Fruit fly (Drosophila melanogaster) whole organism, embryonic: ENCODE data around the gene CG34305.
A peak's percentile ranks its signal among the peaks of the same experiment; 100 is the strongest.

Experiments
- Asciz ChIP-seq: fragments of 200-800 bp; sonication (Bioruptor generic); optimal IDR thresholded peaks from 2 replicates; lab custom pipeline; 2017; ENCODE audit warnings: missing biosample characterization, mild to moderate bottlenecking, missing genetic modification characterization, missing genetic modification reagents
- B-H1 ChIP-seq: fragments of 200-800 bp; sonication (Bioruptor generic); IDR thresholded peaks from 3 replicates; pipeline ENCODE4 v1.3.6; 2022; ENCODE audit warnings: missing biosample characterization, missing genetic modification characterization
- BtbVII ChIP-seq: fragments of 200-800 bp; sonication (Bioruptor generic); optimal IDR thresholded peaks from 3 replicates; lab custom pipeline; 2017; ENCODE audit warnings: missing biosample characterization, mild to moderate bottlenecking, missing genetic modification characterization
- CG10366 ChIP-seq: fragments of 200-800 bp; sonication (Bioruptor generic); IDR thresholded peaks from 2 replicates; pipeline ENCODE4 v1.3.6; 2022; ENCODE audit warnings: missing biosample characterization, missing genetic modification characterization
- CG10654 ChIP-seq: fragments of 200-800 bp; sonication (Bioruptor generic); optimal IDR thresholded peaks from 2 replicates; lab custom pipeline; 2016; ENCODE audit warnings: missing biosample characterization, missing genetic modification characterization
- CG10959 ChIP-seq: fragments of 200-800 bp; sonication (Bioruptor generic); IDR thresholded peaks from 2 replicates; pipeline ENCODE4 v1.3.6; 2022; ENCODE audit warnings: missing biosample characterization, missing genetic modification characterization
- CG11398 ChIP-seq: fragments of 200-800 bp; sonication (Bioruptor generic); optimal IDR thresholded peaks from 2 replicates; lab custom pipeline; 2016; ENCODE audit warnings: missing biosample characterization, missing genetic modification characterization
- CG12155 ChIP-seq: fragments of 200-800 bp; sonication (Bioruptor generic); optimal IDR thresholded peaks from 3 replicates; lab custom pipeline; 2016; ENCODE audit warnings: missing biosample characterization, missing genetic modification characterization
- CG13424 ChIP-seq: fragments of 200-800 bp; sonication (Bioruptor generic); optimal IDR thresholded peaks from 2 replicates; lab custom pipeline; 2019; ENCODE audit warnings: missing biosample characterization, mild to moderate bottlenecking, missing genetic modification characterization, moderate library complexity
- CG15696 ChIP-seq: fragments of 200-800 bp; sonication (Bioruptor generic); optimal IDR thresholded peaks from 2 replicates; lab custom pipeline; 2019; ENCODE audit warnings: missing biosample characterization, mild to moderate bottlenecking, missing genetic modification characterization, moderate library complexity
- CG17328 ChIP-seq: fragments of 200-800 bp; sonication (Bioruptor generic); IDR thresholded peaks from 2 replicates; pipeline ENCODE4 v1.3.6; 2022; ENCODE audit warnings: missing biosample characterization, missing genetic modification characterization
- CG2202 ChIP-seq: fragments of 200-800 bp; sonication (Bioruptor generic); optimal IDR thresholded peaks from 2 replicates; lab custom pipeline; 2018; ENCODE audit warnings: missing biosample characterization, mild to moderate bottlenecking, missing genetic modification characterization
- CG31224 ChIP-seq: fragments of 200-800 bp; sonication (Bioruptor generic); IDR thresholded peaks from 2 replicates; pipeline ENCODE4 v1.3.6; 2022; ENCODE audit warnings: missing biosample characterization, missing genetic modification characterization
- CG3163 ChIP-seq: fragments of 200-800 bp; sonication (Bioruptor generic); optimal IDR thresholded peaks from 3 replicates; lab custom pipeline; 2016; ENCODE audit warnings: missing biosample characterization, missing genetic modification characterization
- CG3281 ChIP-seq: fragments of 200-800 bp; sonication (Bioruptor generic); optimal IDR thresholded peaks from 3 replicates; lab custom pipeline; 2017; ENCODE audit warnings: missing biosample characterization, mild to moderate bottlenecking, missing genetic modification characterization
- CG4424 ChIP-seq: fragments of 200-800 bp; sonication (Bioruptor generic); optimal IDR thresholded peaks from 3 replicates; lab custom pipeline; 2016; ENCODE audit warnings: missing biosample characterization, missing genetic modification characterization
- CG4617 ChIP-seq: fragments of 200-800 bp; sonication (Bioruptor generic); optimal IDR thresholded peaks from 3 replicates; lab custom pipeline; 2016; ENCODE audit warnings: missing biosample characterization, missing genetic modification characterization, borderline replicate concordance
- CG7372 ChIP-seq: fragments of 200-800 bp; sonication (Bioruptor generic); IDR thresholded peaks from 2 replicates; pipeline ENCODE4 v1.3.6; 2022; ENCODE audit warnings: missing biosample characterization, missing genetic modification characterization
- CG8388 ChIP-seq: fragments of 200-800 bp; sonication (Bioruptor generic); optimal IDR thresholded peaks from 2 replicates; lab custom pipeline; 2019; ENCODE audit warnings: missing biosample characterization, mild to moderate bottlenecking, missing genetic modification characterization, moderate library complexity
- CG9797 ChIP-seq: fragments of 200-800 bp; sonication (Bioruptor generic); optimal IDR thresholded peaks from 3 replicates; lab custom pipeline; 2018; ENCODE audit warnings: missing biosample characterization, mild to moderate bottlenecking, missing genetic modification characterization
- CG9932 ChIP-seq: fragments of 200-800 bp; sonication (Bioruptor generic); IDR thresholded peaks from 2 replicates; pipeline ENCODE4 v1.3.6; 2022; ENCODE audit warnings: missing biosample characterization, missing genetic modification characterization
- CrebB ChIP-seq: fragments of 200-800 bp; sonication (Bioruptor generic); optimal IDR thresholded peaks from 3 replicates; lab custom pipeline; 2018; ENCODE audit warnings: missing biosample characterization, mild to moderate bottlenecking, missing genetic modification characterization
- Deaf1 ChIP-seq: fragments of 200-800 bp; optimal IDR thresholded peaks from 3 replicates; lab custom pipeline; 2019; ENCODE audit warnings: missing biosample characterization, mild to moderate bottlenecking, missing genetic modification characterization, moderate library complexity
- E2f2 ChIP-seq: fragments of 200-800 bp; sonication (Bioruptor generic); IDR thresholded peaks from 2 replicates; pipeline ENCODE4 v1.3.6; 2022; ENCODE audit warnings: missing biosample characterization, missing genetic modification characterization
- GATAe ChIP-seq: fragments of 200-800 bp; sonication (Bioruptor generic); conservative IDR thresholded peaks from 2 replicates; pipeline ENCODE4 v1.3.6; 2022; ENCODE audit warnings: missing biosample characterization, missing genetic modification characterization
- HLH54F ChIP-seq: fragments of 200-800 bp; sonication (Bioruptor generic); optimal IDR thresholded peaks from 3 replicates; lab custom pipeline; 2016; ENCODE audit warnings: missing biosample characterization, missing genetic modification characterization
- HmgD ChIP-seq: fragments of 200-800 bp; sonication (Bioruptor generic); optimal IDR thresholded peaks from 3 replicates; lab custom pipeline; 2016; ENCODE audit warnings: missing biosample characterization, missing genetic modification characterization
- Kr ChIP-seq: fragments of 200-800 bp; sonication (Bioruptor generic); optimal IDR thresholded peaks from 2 replicates; lab custom pipeline; 2017; ENCODE audit warnings: missing biosample characterization, mild to moderate bottlenecking, missing genetic modification characterization
- Mes4 ChIP-seq: fragments of 200-800 bp; sonication (Bioruptor generic); optimal IDR thresholded peaks from 2 replicates; lab custom pipeline; 2016; ENCODE audit warnings: missing biosample characterization, missing genetic modification characterization
- NC2β ChIP-seq: fragments of 200-800 bp; sonication (Bioruptor generic); optimal IDR thresholded peaks from 2 replicates; lab custom pipeline; 2016; ENCODE audit warnings: missing biosample characterization, missing genetic modification characterization
- Rx ChIP-seq: fragments of 200-800 bp; sonication (Bioruptor generic); IDR thresholded peaks from 2 replicates; pipeline ENCODE4 v1.3.6; 2022; ENCODE audit warnings: missing biosample characterization, missing genetic modification characterization
- Ssrp ChIP-seq: fragments of 200-800 bp; sonication (Bioruptor generic); optimal IDR thresholded peaks from 2 replicates; lab custom pipeline; 2018; ENCODE audit warnings: missing biosample characterization, mild to moderate bottlenecking, missing genetic modification characterization, moderate library complexity
- ab ChIP-seq: fragments of 200-800 bp; sonication (Bioruptor generic); optimal IDR thresholded peaks from 2 replicates; lab custom pipeline; 2016; ENCODE audit warnings: missing biosample characterization, missing genetic modification characterization
- abd-A ChIP-seq: fragments of 200-800 bp; sonication (Bioruptor generic); optimal IDR thresholded peaks from 3 replicates; lab custom pipeline; 2019; ENCODE audit warnings: missing biosample characterization, mild to moderate bottlenecking, missing genetic modification characterization, moderate library complexity
- ase ChIP-seq: fragments of 200-800 bp; sonication (Bioruptor generic); IDR thresholded peaks from 3 replicates; pipeline ENCODE4 v1.3.6; 2022; ENCODE audit warnings: missing biosample characterization, missing genetic modification characterization
- cato ChIP-seq: fragments of 200-800 bp; sonication (Bioruptor generic); optimal IDR thresholded peaks from 2 replicates; lab custom pipeline; 2016; ENCODE audit warnings: missing biosample characterization, missing genetic modification characterization, borderline replicate concordance
- gsb ChIP-seq: fragments of 200-800 bp; sonication (Bioruptor generic); IDR thresholded peaks from 2 replicates; pipeline ENCODE4 v1.3.6; 2022; ENCODE audit warnings: missing biosample characterization, missing genetic modification characterization
- ham ChIP-seq: fragments of 200-800 bp; sonication (Bioruptor generic); IDR thresholded peaks from 2 replicates; pipeline ENCODE4 v1.3.6; 2022; ENCODE audit warnings: missing biosample characterization, missing genetic modification characterization
- jigr1 ChIP-seq: fragments of 200-800 bp; sonication (Bioruptor generic); IDR thresholded peaks from 3 replicates; pipeline ENCODE4 v1.3.6; 2022; ENCODE audit warnings: missing biosample characterization, missing genetic modification characterization
- lab ChIP-seq: fragments of 200-800 bp; sonication (Bioruptor generic); optimal IDR thresholded peaks from 3 replicates; lab custom pipeline; 2017; ENCODE audit warnings: missing biosample characterization, missing genetic modification characterization, mild to moderate bottlenecking, moderate library complexity, missing genetic modification reagents
- prd ChIP-seq, 3 experiments: fragments of >200 bp in 2 of 3; fragments of 200-800 bp in 1 of 3; sonication (Bioruptor generic) in 1 of 3; optimal IDR thresholded peaks in 2 of 3; IDR thresholded peaks in 1 of 3; 2 replicates in 2 of 3; 3 replicates in 1 of 3; pipeline versions ENCODE4 v1.3.6 to Lab custom; 2017 to 2022; ENCODE audit warnings: missing biosample characterization in 1 of 3, missing genetic modification characterization in 1 of 3
- sc ChIP-seq, 3 experiments: fragments of >200 bp in 2 of 3; fragments of 200-800 bp in 1 of 3; sonication (Bioruptor generic) in 1 of 3; optimal IDR thresholded peaks; 2 replicates in 2 of 3; 3 replicates in 1 of 3; lab custom pipeline; 2017; ENCODE audit warnings: mild to moderate bottlenecking in 1 of 3, missing biosample characterization in 1 of 3, missing genetic modification characterization in 1 of 3, missing genetic modification reagents in 1 of 3
- schlank ChIP-seq: fragments of 200-800 bp; sonication (Bioruptor generic); optimal IDR thresholded peaks from 2 replicates; lab custom pipeline; 2018; ENCODE audit warnings: missing biosample characterization, mild to moderate bottlenecking, missing genetic modification characterization
- sens-2 ChIP-seq: fragments of 200-800 bp; sonication (Bioruptor generic); IDR thresholded peaks from 2 replicates; pipeline ENCODE4 v1.3.6; 2022; ENCODE audit warnings: missing biosample characterization, missing genetic modification characterization
- sima ChIP-seq: fragments of 200-800 bp; sonication (Bioruptor generic); optimal IDR thresholded peaks from 2 replicates; lab custom pipeline; 2016; ENCODE audit warnings: missing biosample characterization, missing genetic modification characterization
- so ChIP-seq: fragments of 200-800 bp; sonication (Bioruptor generic); IDR thresholded peaks from 3 replicates; pipeline ENCODE4 v1.3.6; 2022; ENCODE audit warnings: missing biosample characterization, missing genetic modification characterization
- tx ChIP-seq: fragments of 200-800 bp; sonication (Bioruptor generic); optimal IDR thresholded peaks from 2 replicates; lab custom pipeline; 2016; ENCODE audit warnings: missing biosample characterization, missing genetic modification characterization
- wdn ChIP-seq: fragments of 200-800 bp; sonication (Bioruptor generic); IDR thresholded peaks from 2 replicates; pipeline ENCODE4 v1.3.6; 2022; ENCODE audit warnings: missing biosample characterization, missing genetic modification characterization
- yki ChIP-seq: fragments of >200 bp; optimal IDR thresholded peaks from 3 replicates; lab custom pipeline; 2018
- zen ChIP-seq: fragments of 200-800 bp; sonication (Bioruptor generic); optimal IDR thresholded peaks from 3 replicates; lab custom pipeline; 2018; ENCODE audit warnings: missing biosample characterization, mild to moderate bottlenecking, missing genetic modification characterization, moderate library complexity

The CG34305 gene

DNA sequence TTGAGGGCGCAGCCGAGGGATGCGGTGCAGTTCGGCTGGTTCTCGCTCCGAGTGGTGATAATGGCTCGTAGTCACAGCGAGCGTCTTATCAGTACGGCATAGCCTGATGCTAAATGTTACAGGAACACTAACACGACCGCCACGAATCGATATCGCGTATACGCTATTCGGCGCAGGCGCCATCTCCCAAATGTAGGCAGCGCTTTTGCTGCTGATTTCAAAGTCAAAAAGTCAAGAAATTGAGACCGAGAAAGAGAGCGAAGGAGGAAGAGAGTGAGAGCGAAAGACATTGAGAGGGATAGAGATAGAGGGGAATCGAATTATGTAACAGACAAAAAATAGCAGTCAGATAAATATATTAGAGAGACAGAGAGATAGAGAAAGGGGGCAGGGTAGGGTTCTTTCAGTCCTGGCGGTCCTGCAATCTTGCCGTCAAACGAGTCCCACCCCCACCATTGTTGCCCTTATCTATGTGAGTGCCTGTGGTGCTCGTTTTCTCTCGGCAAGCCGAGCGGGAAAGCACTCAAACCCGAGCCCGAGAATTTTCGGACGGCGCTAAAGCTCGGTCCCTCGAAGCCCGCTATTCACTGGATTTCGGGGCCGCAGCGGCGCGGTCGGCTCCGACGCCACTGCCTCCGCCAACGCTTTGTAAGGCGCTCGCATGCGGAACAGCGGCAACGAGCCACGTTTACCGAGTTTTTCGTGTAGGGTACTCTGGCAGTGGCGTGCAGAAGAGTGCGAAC is 38.3 kb upstream of the CG34305 start (continued):
- TF ChIP-seq CG2202 (tag; lab: Kevin White, UChicago) (no peak), so (0 out of 3 replicates have a peak, but pooled peaks have one; percentile 21), CG9932 (GFP tag; lab: Robert Waterston, UW) (0 out of 2 replicates have a peak, but pooled peaks have one; percentile 17), sima (GFP tag; lab: Kevin White, UChicago) (no peak), CG31224 (GFP tag; lab: Robert Waterston, UW) (no peak), CrebB (tag; lab: Kevin White, UChicago) (no peak), HLH54F (no peak), CG9797 (GFP tag; lab: Kevin White, UChicago) (no peak), BtbVII (no peak), yki (lab: Kevin White, UChicago) (no peak), CG10654 (GFP tag; lab: Kevin White, UChicago) (no peak), ase (GFP tag; lab: Robert Waterston, UW) (no peak), E2f2 (0 out of 2 replicates have a peak, but pooled peaks have one; percentile 13), schlank (tag; lab: Kevin White, UChicago) (no peak), GATAe (GFP tag; lab: Robert Waterston, UW) (no peak), Mes4 (GFP tag; lab: Kevin White, UChicago) (no peak), NC2β (no peak), CG4424 (GFP tag; lab: Kevin White, UChicago) (no peak), CG10959 (GFP tag; lab: Robert Waterston, UW) (no peak), CG4617 (no peak), CG3281 (GFP tag; lab: Kevin White, UChicago) (no peak), lab (GFP tag; lab: Kevin White, UChicago) (peak; percentile 41), gsb (GFP tag; lab: Robert Waterston, UW) (no peak), wdn (no peak), prd (optimal IDR thresholded peaks at IDR 0.05; lab: Kevin White, UChicago) (no peak), prd (GFP tag; IDR thresholded peaks at IDR 0.05; lab: Robert Waterston, UW) (no peak), jigr1 (GFP tag; lab: Robert Waterston, UW) (no peak), CG7372 (0 out of 2 replicates have a peak, but pooled peaks have one; percentile 23), Ssrp (tag; lab: Kevin White, UChicago) (no peak), cato (GFP tag; lab: Kevin White, UChicago) (no peak), B-H1 (GFP tag; lab: Robert Waterston, UW) (no peak), CG3163 (GFP tag; lab: Kevin White, UChicago) (no peak), CG15696 (tag; lab: Kevin White, UChicago) (no peak), zen (tag; lab: Kevin White, UChicago) (no peak), CG13424 (tag; lab: Kevin White, UChicago) (no peak), tx (GFP tag; lab: Kevin White, UChicago) (no peak), Deaf1 (tag; lab: Kevin White, UChicago) (peak; percentile 96), sc (optimal IDR thresholded peaks at IDR 0.05; lab: Kevin White, UChicago) (no peak), sc (GFP tag; optimal IDR thresholded peaks at IDR 0.05; lab: Kevin White, UChicago) (no peak), Rx (GFP tag; lab: Robert Waterston, UW) (no peak), ham (no peak), CG17328 (GFP tag; lab: Robert Waterston, UW) (no peak), CG11398 (GFP tag; lab: Kevin White, UChicago) (no peak), Asciz (GFP tag; lab: Kevin White, UChicago) (no peak), CG12155 (GFP tag; lab: Kevin White, UChicago) (no peak), sens-2 (GFP tag; lab: Robert Waterston, UW) (no peak), CG8388 (GFP tag; lab: Kevin White, UChicago) (no peak), CG10366 (GFP tag; lab: Robert Waterston, UW) (no peak), abd-A (tag; lab: Kevin White, UChicago) (peak; percentile 53), HmgD (GFP tag; lab: Kevin White, UChicago) (no peak), ab (GFP tag; lab: Kevin White, UChicago) (no peak), Kr (GFP tag; lab: Kevin White, UChicago) (no peak)
